Fruit fly (Drosophila melanogaster) whole organism, wandering third instar larva: ENCODE data around the gene cup.

Experiments
- CG32264 ChIP-seq: fragments of 200-800 bp; sonication (Bioruptor generic); optimal IDR thresholded peaks from 2 replicates; lab custom pipeline; 2016; ENCODE audit warnings: missing biosample characterization, missing genetic modification characterization
- Dfd ChIP-seq: fragments of >200 bp; optimal IDR thresholded peaks from 2 replicates; lab custom pipeline; 2017; ENCODE audit warnings: missing biosample characterization, missing genetic modification characterization
- Myc ChIP-seq: fragments of >200 bp; optimal IDR thresholded peaks from 2 replicates; lab custom pipeline; 2017
- OdsH ChIP-seq: fragments of 200-800 bp; sonication (Bioruptor generic); optimal IDR thresholded peaks from 2 replicates; lab custom pipeline; 2016; ENCODE audit warnings: missing biosample characterization, mild to moderate bottlenecking, missing genetic modification characterization
- Sp1 ChIP-seq: fragments of 200-800 bp; sonication (Bioruptor generic); optimal IDR thresholded peaks from 3 replicates; lab custom pipeline; 2019; ENCODE audit warnings: missing biosample characterization, mild to moderate bottlenecking, missing genetic modification characterization, moderate library complexity
- dl ChIP-seq, 2 experiments: fragments of 175-275, 200-275 bp in 1 of 2; fragments of 200-275 bp in 1 of 2; sonication (Bioruptor generic); optimal IDR thresholded peaks; lab custom pipeline; 2018; ENCODE audit warnings: mild to moderate bottlenecking in 2 of 2, missing biosample characterization in 2 of 2, missing genetic modification characterization in 2 of 2, moderate library complexity in 2 of 2; ENCODE audit not compliant: partially characterized antibody in 2 of 2, insufficient read depth in 1 of 2
- ey ChIP-seq: fragments of 200-800 bp; sonication (Bioruptor generic); optimal IDR thresholded peaks from 2 replicates; lab custom pipeline; 2016; ENCODE audit warnings: missing biosample characterization, missing genetic modification characterization
- h ChIP-seq: fragments of 200-800 bp; sonication (Bioruptor generic); optimal IDR thresholded peaks from 3 replicates; lab custom pipeline; 2016; ENCODE audit warnings: missing biosample characterization, mild to moderate bottlenecking, missing genetic modification characterization
- pan ChIP-seq: fragments of >200 bp; optimal IDR thresholded peaks from 2 replicates; lab custom pipeline; 2017
- psq ChIP-seq: fragments of 200-800 bp; sonication (Bioruptor generic); optimal IDR thresholded peaks from 3 replicates; lab custom pipeline; 2017; ENCODE audit warnings: missing biosample characterization, mild to moderate bottlenecking, missing genetic modification characterization, moderate library complexity
- usp ChIP-seq: fragments of >200 bp; optimal IDR thresholded peaks from 2 replicates; lab custom pipeline; 2017; ENCODE audit warnings: missing biosample characterization, missing genetic modification characterization

dm6 chr2L:6622642-6623162, 40.8 kb upstream of the cup start, which contains the start of gene CG34345:
- no peak for TF ChIP-seq CG32264
- TF ChIP-seq psq (GFP tag; lab: Kevin White, UChicago), result no peak
- TF ChIP-seq ey (GFP tag; lab: Kevin White, UChicago), result no peak
- no peak for TF ChIP-seq usp (GFP tag; lab: Kevin White, UChicago)
- no peak for TF ChIP-seq Sp1
- no peak for TF ChIP-seq h (GFP tag; lab: Kevin White, UChicago)
- no peak for TF ChIP-seq OdsH (GFP tag; lab: Kevin White, UChicago)
- no peak for TF ChIP-seq dl (GFP tag; optimal IDR thresholded peaks at IDR 0.05; lab: Kevin White, UChicago; ENCODE audit: insufficient read depth in 1 of 2, partially characterized antibody in 2 of 2)
- no peak for TF ChIP-seq pan
- no peak for TF ChIP-seq Dfd (GFP tag; lab: Kevin White, UChicago)
- peak; percentile 55 for TF ChIP-seq Myc (lab: Kevin White, UChicago)
